Fruit fly (Drosophila melanogaster) whole organism: ENCODE measurements around the gene Sry-alpha.

Experiments
- CG8478 ChIP-seq: fragments of >200 bp; optimal IDR thresholded peaks from 2 replicates; lab custom pipeline; 2018; ENCODE audit warnings: inconsistent platforms
- Dll ChIP-seq: fragments of >200 bp; optimal IDR thresholded peaks from 2 replicates; lab custom pipeline; 2017
- EcR ChIP-seq, 2 experiments: fragments of >200 bp; optimal IDR thresholded peaks; 2 replicates each; lab custom pipeline; 2017; ENCODE audit warnings: missing biosample characterization in 2 of 2, missing genetic modification characterization in 2 of 2, missing genetic modification reagents in 2 of 2
- pan ChIP-seq: fragments of >200 bp; optimal IDR thresholded peaks from 2 replicates; lab custom pipeline; 2017
- psq ChIP-seq: fragments of >200 bp; optimal IDR thresholded peaks from 2 replicates; lab custom pipeline; 2017
- usp ChIP-seq: fragments of >200 bp; optimal IDR thresholded peaks from 2 replicates; lab custom pipeline; 2017; ENCODE audit warnings: missing biosample characterization, missing genetic modification characterization, mixed read lengths

The Sry-alpha gene

dm6 chr3R:30084137-30084536 is 44.6 kb downstream of the Sry-alpha start:
- TF ChIP-seq pan (lab: Kevin White, UChicago) (no peak), Dll (lab: Kevin White, UChicago) (no peak), EcR (GFP tag; optimal IDR thresholded peaks at IDR 0.05; lab: Kevin White, UChicago) (no peak), CG8478 (lab: Kevin White, UChicago) (no peak), psq (no peak), usp (GFP tag; lab: Kevin White, UChicago) (no peak)

- TF ChIP-seq CG8478 (lab: Kevin White, UChicago) = no peak
- TF ChIP-seq EcR (GFP tag; optimal IDR thresholded peaks at IDR 0.05; lab: Kevin White, UChicago) = peak in 1 of 2 experiments; percentile 64
Observed at dm6 chr3R:30090261-30091006, 50.9 kb downstream of the Sry-alpha start.

dm6 chr3R:30091795-30092699 is 52.5 kb downstream of the Sry-alpha start:
- TF ChIP-seq pan (lab: Kevin White, UChicago) (no peak), psq (no peak), Dll (lab: Kevin White, UChicago) (no peak), CG8478 (lab: Kevin White, UChicago) (no peak), usp (GFP tag; lab: Kevin White, UChicago) (no peak), EcR (GFP tag; optimal IDR thresholded peaks at IDR 0.05; lab: Kevin White, UChicago) (no peak)

- no peak for TF ChIP-seq CG8478 (lab: Kevin White, UChicago)
- no peak for TF ChIP-seq EcR (GFP tag; optimal IDR thresholded peaks at IDR 0.05; lab: Kevin White, UChicago)
- no peak for TF ChIP-seq usp (GFP tag; lab: Kevin White, UChicago)
- no peak for TF ChIP-seq Dll (lab: Kevin White, UChicago)
- no peak for TF ChIP-seq psq
- no peak for TF ChIP-seq pan (lab: Kevin White, UChicago)
Observed at dm6 chr3R:30092700-30093044, 53.2 kb downstream of the Sry-alpha start.
